Worm (Caenorhabditis elegans) whole organism, L4/young adult: ENCODE data around the gene C35D10.12.

Source experiments
- W03F9.2 ChIP-seq: fragments of 150-350 bp; optimal IDR thresholded peaks from 2 replicates; lab custom pipeline; 2014; ENCODE audit warnings: missing biosample characterization, missing genetic modification characterization
- dao-5 ChIP-seq: sonication (generic microtip); optimal IDR thresholded peaks from 2 replicates; lab custom pipeline; 2016; ENCODE audit warnings: missing genotype, missing genetic modification characterization, moderate library complexity, missing compliant biosample characterization
- him-1 ChIP-seq: sonication (generic microtip); optimal IDR thresholded peaks from 2 replicates; lab custom pipeline; 2016; ENCODE audit warnings: missing genotype, missing genetic modification reagents, missing genetic modification characterization, missing compliant biosample characterization

DNA sequence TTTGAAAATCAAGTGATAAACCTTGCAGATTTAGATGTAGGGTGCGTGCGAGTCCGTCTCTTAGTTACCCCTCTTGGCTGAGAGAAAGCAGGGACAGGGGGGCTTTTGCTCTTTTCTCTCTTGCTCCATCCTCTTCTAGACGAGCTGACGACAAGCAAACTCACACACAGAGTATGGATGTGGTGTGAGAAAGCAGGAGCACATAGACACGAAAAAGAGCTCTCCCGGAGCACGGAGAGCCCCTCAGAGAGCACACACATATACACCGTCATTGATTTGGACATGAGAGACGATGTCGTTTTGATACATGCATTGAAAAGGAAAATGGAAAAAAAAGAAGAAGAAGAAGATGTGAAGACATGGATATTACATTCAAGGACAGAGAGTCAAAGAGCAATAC is 1.1 kb upstream of the C35D10.12 start:
- no peak for TF ChIP-seq W03F9.2 (tag; lab: Kevin White, UChicago)
- no peak for TF ChIP-seq him-1 (tag; lab: Kevin White, UChicago)
- TF ChIP-seq dao-5 = no peak
